Worm (Caenorhabditis elegans): ENCODE data around the gene bra-2.

The bra-2 gene

ce11 chrIII:938569-938968, 27.5 kb downstream of the bra-2 start, which contains the start of gene fbxa-22:
Gene fbxa-22, plus strand, starts transcription at chrIII:938869.
- no peak for TF ChIP-seq hlh-4 (tag; optimal IDR thresholded peaks at IDR 0.05)
- no peak for TF ChIP-seq ztf-11 (tag; optimal IDR thresholded peaks at IDR 0.05)
- TF ChIP-seq skn-1 (tag; optimal IDR thresholded peaks at IDR 0.05), result no peak
- no peak for TF ChIP-seq mdl-1 (tag; optimal IDR thresholded peaks at IDR 0.05)
- TF ChIP-seq C04F5.9 (tag; optimal IDR thresholded peaks at IDR 0.05), result no peak
- no peak for TF ChIP-seq unc-62 (GFP tag; optimal IDR thresholded peaks at IDR 0.05)
- TF ChIP-seq rnt-1 (tag; optimal IDR thresholded peaks at IDR 0.05), result no peak
- no peak for TF ChIP-seq unc-130 (tag; optimal IDR thresholded peaks at IDR 0.05)
- no peak for TF ChIP-seq tbx-2 (tag; optimal IDR thresholded peaks at IDR 0.05)
- TF ChIP-seq pag-3 (tag; optimal IDR thresholded peaks at IDR 0.05; ENCODE audit: borderline replicate concordance, insufficient read depth), result no peak
- TF ChIP-seq aly-2 (tag; optimal IDR thresholded peaks at IDR 0.05), result no peak

DNA sequence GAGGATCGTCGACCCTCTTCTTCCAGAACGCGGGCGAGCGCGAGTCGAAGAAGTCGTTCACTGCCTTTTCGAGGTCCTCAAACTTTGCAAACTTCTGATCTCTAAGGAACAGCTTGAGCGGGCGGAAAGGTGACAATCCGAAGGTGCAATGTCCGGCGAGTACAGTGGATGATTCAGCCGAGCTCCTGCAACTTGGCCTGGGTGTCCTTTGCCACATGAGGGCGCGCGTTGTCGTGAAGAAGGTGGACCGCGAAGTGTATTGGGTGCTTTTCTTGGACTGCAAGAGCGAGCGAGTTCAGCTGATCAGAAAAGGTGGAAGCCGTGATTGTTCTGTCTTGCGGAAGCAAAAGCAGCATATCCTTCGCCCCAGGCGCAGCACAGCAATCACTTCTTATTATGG, 30.9 kb downstream of the bra-2 start:
- TF ChIP-seq nhr-71 (tag; optimal IDR thresholded peaks at IDR 0.05) (no peak), nhr-237 (tag; optimal IDR thresholded peaks at IDR 0.05) (no peak), F16B12.6 (tag; optimal IDR thresholded peaks at IDR 0.05) (no peak), C16A3.4 (tag; optimal IDR thresholded peaks at IDR 0.05) (no peak), nhr-77 (tag; optimal IDR thresholded peaks at IDR 0.05) (no peak), hlh-4 (tag; optimal IDR thresholded peaks at IDR 0.05) (no peak), ceh-82 (tag; optimal IDR thresholded peaks at IDR 0.05) (no peak), dsc-1 (tag; optimal IDR thresholded peaks at IDR 0.05) (no peak), fkh-8 (tag; optimal IDR thresholded peaks at IDR 0.05) (no peak), unc-30 (tag; optimal IDR thresholded peaks at IDR 0.05) (no peak), unc-86 (tag; optimal IDR thresholded peaks at IDR 0.05) (no peak), nhr-19 (GFP tag; conservative IDR thresholded peaks at IDR 0.05) (no peak), Y116A8C.19 (tag; optimal IDR thresholded peaks at IDR 0.05; ENCODE audit: borderline replicate concordance) (no peak), alr-1 (tag; optimal IDR thresholded peaks at IDR 0.05; ENCODE audit: borderline replicate concordance) (no peak), mdl-1 (tag; optimal IDR thresholded peaks at IDR 0.05) (no peak), nhr-12 (tag; optimal IDR thresholded peaks at IDR 0.05) (no peak), sup-37 (GFP tag; optimal IDR thresholded peaks at IDR 0.05) (no peak)

DNA sequence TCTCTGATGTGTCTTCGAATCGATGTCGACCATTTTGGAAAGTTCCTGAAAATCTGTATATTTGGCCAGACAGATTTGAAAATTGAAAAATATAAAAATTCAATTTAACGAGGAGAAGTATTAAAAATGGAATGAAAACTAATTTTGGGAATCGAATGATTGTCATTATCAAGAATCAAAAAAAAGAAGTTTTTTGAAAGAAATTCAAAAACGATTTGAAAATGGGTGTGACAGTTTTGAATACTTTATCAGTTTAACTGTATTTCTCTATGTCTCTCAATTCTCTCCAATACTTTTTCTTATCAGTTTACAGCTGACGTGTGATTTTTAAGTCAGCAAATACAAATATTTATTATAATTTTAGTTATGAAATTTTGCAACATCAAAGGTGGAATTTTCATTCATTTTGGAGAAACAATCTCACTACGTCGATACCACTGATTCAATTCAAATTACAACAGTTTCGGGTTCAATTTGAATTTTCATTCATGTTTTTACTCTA, 32.4 kb downstream of the bra-2 start, which contains the start of gene fbxa-59:
TSS of gene fbxa-59 (minus strand) at position 51 of the 502 bp plus-strand sequence.
- TF ChIP-seq ama-1 (optimal IDR thresholded peaks at IDR 0.05), result no peak
- TF ChIP-seq efl-1 (optimal IDR thresholded peaks at IDR 0.05), result no peak
- TF ChIP-seq efl-1 (GFP tag; optimal IDR thresholded peaks at IDR 0.05 in 1 of 2), result peak in 1 of 2 experiments; percentile 39
- TF ChIP-seq mab-9 (GFP tag; IDR thresholded peaks at IDR 0.05), result no peak
- TF ChIP-seq ceh-8 (GFP tag; optimal IDR thresholded peaks at IDR 0.05), result no peak
- no peak for TF ChIP-seq unc-86 (tag; optimal IDR thresholded peaks at IDR 0.05)
- TF ChIP-seq ceh-82 (tag; optimal IDR thresholded peaks at IDR 0.05), result no peak
- no peak for TF ChIP-seq tlp-1 (tag; optimal IDR thresholded peaks at IDR 0.05)
- no peak for TF ChIP-seq swsn-7 (tag; optimal IDR thresholded peaks at IDR 0.05)
- TF ChIP-seq mep-1 (tag; optimal IDR thresholded peaks at IDR 0.05), result no peak
- TF ChIP-seq dsc-1 (tag; optimal IDR thresholded peaks at IDR 0.05), result no peak
- peak; percentile 61 for TF ChIP-seq elt-2 (tag; optimal IDR thresholded peaks at IDR 0.05)

DNA sequence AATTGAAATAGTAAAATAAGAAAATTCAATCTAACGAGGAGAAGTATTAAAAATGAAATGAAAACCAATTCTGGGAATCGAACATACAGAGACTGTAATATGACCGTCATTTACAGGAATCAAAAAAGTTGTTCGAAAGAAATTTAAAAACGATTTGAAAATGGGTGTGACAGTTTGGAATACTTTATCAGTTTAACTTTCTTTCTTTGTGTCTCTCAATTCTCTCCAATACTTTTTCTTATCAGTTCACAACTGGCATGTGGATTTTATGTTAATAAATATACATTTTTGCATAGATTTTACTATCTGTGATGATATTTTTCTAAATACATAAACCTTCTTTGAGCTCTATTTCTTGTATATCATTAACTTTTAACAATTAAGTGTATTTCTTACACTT, 33.3 kb downstream of the bra-2 start:
- TF ChIP-seq elt-2 (tag; optimal IDR thresholded peaks at IDR 0.05), result peak; percentile 39

ce11 chrIII:946250-946725, 35.2 kb downstream of the bra-2 start, which contains the start of gene fbxa-60:
Gene fbxa-60, minus strand, starts transcription at chrIII:946300.
- TF ChIP-seq lin-39 (tag; optimal IDR thresholded peaks at IDR 0.05) (no peak), elt-2 (tag; optimal IDR thresholded peaks at IDR 0.05) (peak; percentile 68)

Measured in whole organism, L1 larva.